Fruit fly (Drosophila melanogaster): ENCODE data around the gene robo3.

- TF ChIP-seq CG9948 (tag; optimal IDR thresholded peaks at IDR 0.05) (no peak), CG12605 (GFP tag; IDR thresholded peaks at IDR 0.05) (no peak), Snoo (tag; optimal IDR thresholded peaks at IDR 0.05) (no peak), CG4496 (GFP tag; IDR thresholded peaks at IDR 0.05) (no peak), CG10348 (GFP tag; IDR thresholded peaks at IDR 0.05) (no peak), CG8159 (tag; optimal IDR thresholded peaks at IDR 0.05) (no peak), fd96Ca (GFP tag; IDR thresholded peaks at IDR 0.05) (no peak), CG13204 (GFP tag; optimal IDR thresholded peaks at IDR 0.05) (no peak), CG32121 (GFP tag; IDR thresholded peaks at IDR 0.05) (no peak), Pif1B (GFP tag; optimal IDR thresholded peaks at IDR 0.05) (no peak), CG34367 (tag; optimal IDR thresholded peaks at IDR 0.05) (no peak)
Observed at dm6 chr2L:1218993-1219392, 37.2 kb upstream of the robo3 start, which contains the start of gene CG42329.

Data from whole organism, pupa.